Fruit fly (Drosophila melanogaster): ENCODE data around the gene CG14341.
A peak's percentile ranks its signal among the peaks of the same experiment; 100 is the strongest.

Gene CG14341

dm6 chr2L:1128932-1129887, 37.1 kb upstream of the CG14341 start, which contains the start of the genes Pino and TBC1D23 (continued):
- peak; percentile 70 for TF ChIP-seq Hr4 (GFP tag; optimal IDR thresholded peaks at IDR 0.05)
- TF ChIP-seq CG8319 (GFP tag; optimal IDR thresholded peaks at IDR 0.05) = peak; percentile 16
- TF ChIP-seq esn (GFP tag; optimal IDR thresholded peaks at IDR 0.05) = peak; percentile 68
- peak; percentile 72 for TF ChIP-seq lz (GFP tag; optimal IDR thresholded peaks at IDR 0.05)
- TF ChIP-seq eg (GFP tag; IDR thresholded peaks at IDR 0.05) = peak; percentile 77
- peak; percentile 57 for TF ChIP-seq topi (GFP tag; optimal IDR thresholded peaks at IDR 0.05)
- peak; percentile 27 for TF ChIP-seq Eip75B (GFP tag; optimal IDR thresholded peaks at IDR 0.05)
- peak; percentile 71 for TF ChIP-seq CG6163 (GFP tag; IDR thresholded peaks at IDR 0.05)
- peak; percentile 38 for TF ChIP-seq Eip93F (GFP tag; optimal IDR thresholded peaks at IDR 0.05)
- TF ChIP-seq CG34406 (GFP tag; optimal IDR thresholded peaks at IDR 0.05) = peak; percentile 38
- TF ChIP-seq ss (GFP tag; optimal IDR thresholded peaks at IDR 0.05) = peak in 1 of 2 experiments; percentile 46

dm6 chr2L:1134011-1134743, 32.1 kb upstream of the CG14341 start, which contains the start of the genes Iris and CG4577:
Gene Iris (minus strand): TSS chr2L:1134098.
Gene CG4577 (plus strand): TSS chr2L:1134693.
- TF ChIP-seq CG11902 (GFP tag; optimal IDR thresholded peaks at IDR 0.05) (no peak), CG16779 (tag; optimal IDR thresholded peaks at IDR 0.05) (peak; percentile 2), CG9139 (GFP tag; optimal IDR thresholded peaks at IDR 0.05) (no peak)

- no peak for TF ChIP-seq dsx (GFP tag; optimal IDR thresholded peaks at IDR 0.05; ENCODE audit: poor library complexity, severe bottlenecking)
- no peak for TF ChIP-seq pdm3 (GFP tag; optimal IDR thresholded peaks at IDR 0.05)
- TF ChIP-seq eg (GFP tag; IDR thresholded peaks at IDR 0.05) = 0 out of 3 replicates have a peak, but pooled peaks have one; percentile 30
- no peak for TF ChIP-seq CG1621 (tag; optimal IDR thresholded peaks at IDR 0.05)
- peak; percentile 51 for TF ChIP-seq Eip78C (GFP tag)
- TF ChIP-seq CG7368 (GFP tag; optimal IDR thresholded peaks at IDR 0.05) = no peak
- peak; percentile 25 for TF ChIP-seq achi (GFP tag; optimal IDR thresholded peaks at IDR 0.05)
- no peak for TF ChIP-seq CG6808 (GFP tag; optimal IDR thresholded peaks at IDR 0.05)
- TF ChIP-seq topi (GFP tag; optimal IDR thresholded peaks at IDR 0.05) = no peak
- no peak for TF ChIP-seq net (GFP tag; optimal IDR thresholded peaks at IDR 0.05)
- TF ChIP-seq CG31627 (GFP tag; optimal IDR thresholded peaks at IDR 0.05) = no peak
- no peak for TF ChIP-seq CG3919 (GFP tag; optimal IDR thresholded peaks at IDR 0.05)
- no peak for TF ChIP-seq Sox15 (GFP tag; optimal IDR thresholded peaks at IDR 0.05)
- TF ChIP-seq CG11902 (GFP tag; optimal IDR thresholded peaks at IDR 0.05) = no peak
- no peak for TF ChIP-seq Eip75B (GFP tag; optimal IDR thresholded peaks at IDR 0.05)
- TF ChIP-seq Sox102F (GFP tag; optimal IDR thresholded peaks at IDR 0.05) = no peak
- peak; percentile 57 for TF ChIP-seq CG32006 (GFP tag; optimal IDR thresholded peaks at IDR 0.05)
- TF ChIP-seq Smox (GFP tag; optimal IDR thresholded peaks at IDR 0.05) = no peak
- no peak for TF ChIP-seq Hr38 (GFP tag; optimal IDR thresholded peaks at IDR 0.05)
- TF ChIP-seq CG9139 (GFP tag; optimal IDR thresholded peaks at IDR 0.05) = no peak
- TF ChIP-seq fkh (GFP tag; optimal IDR thresholded peaks at IDR 0.05) = no peak
- TF ChIP-seq fd59A (GFP tag; optimal IDR thresholded peaks at IDR 0.05) = no peak
- no peak for TF ChIP-seq svp (GFP tag)
- TF ChIP-seq CG34406 (GFP tag; optimal IDR thresholded peaks at IDR 0.05) = no peak
- TF ChIP-seq CG8632 (GFP tag; optimal IDR thresholded peaks at IDR 0.05) = peak; percentile 26
- TF ChIP-seq CG3032 (tag; optimal IDR thresholded peaks at IDR 0.05) = no peak
- TF ChIP-seq CG10631 (GFP tag; optimal IDR thresholded peaks at IDR 0.05) = peak; percentile 37
- TF ChIP-seq CG16779 (tag; optimal IDR thresholded peaks at IDR 0.05) = no peak
- TF ChIP-seq acj6 (GFP tag; optimal IDR thresholded peaks at IDR 0.05) = peak; percentile 31
- TF ChIP-seq ss (GFP tag; optimal IDR thresholded peaks at IDR 0.05) = no peak
- TF ChIP-seq Blimp-1 (GFP tag; optimal IDR thresholded peaks at IDR 0.05) = no peak
- TF ChIP-seq Hr39 (GFP tag; optimal IDR thresholded peaks at IDR 0.05) = no peak
- TF ChIP-seq CG8119 (GFP tag; IDR thresholded peaks at IDR 0.05) = peak; percentile 43; the same call in 1 of the 3 replicates
- TF ChIP-seq vri (GFP tag; optimal IDR thresholded peaks at IDR 0.05) = no peak
- TF ChIP-seq Eip93F (GFP tag; optimal IDR thresholded peaks at IDR 0.05) = no peak
- no peak for TF ChIP-seq cyc (GFP tag; optimal IDR thresholded peaks at IDR 0.05)
- TF ChIP-seq lz (GFP tag; optimal IDR thresholded peaks at IDR 0.05) = no peak
- no peak for TF ChIP-seq CG6854 (GFP tag; optimal IDR thresholded peaks at IDR 0.05)
- no peak for TF ChIP-seq Gug (GFP tag; IDR thresholded peaks at IDR 0.05)
These were observed 30.8 kb upstream of the CG14341 start for dm6 chr2L:1135495-1135894.
